Worm (Caenorhabditis elegans): Measurements from ENCODE around the gene arc-1.

- TF ChIP-seq ztf-23 (GFP tag; IDR thresholded peaks at IDR 0.05): no peak
- no peak for TF ChIP-seq ztf-29 (GFP tag; IDR thresholded peaks at IDR 0.05)
- no peak for TF ChIP-seq klf-2 (GFP tag; conservative IDR thresholded peaks at IDR 0.05)
- no peak for TF ChIP-seq med-1 (GFP tag; optimal IDR thresholded peaks at IDR 0.05; ENCODE audit: insufficient read depth)
- TF ChIP-seq ref-1 (GFP tag; conservative IDR thresholded peaks at IDR 0.05): no peak
- TF ChIP-seq cog-1 (tag; optimal IDR thresholded peaks at IDR 0.05): no peak
- TF ChIP-seq T22C8.4 (GFP tag; IDR thresholded peaks at IDR 0.05): no peak
Observed at ce11 chrII:9655530-9656139, 19.1 kb upstream of the arc-1 start, which contains the start of gene ZK1307.1.
